Worm (Caenorhabditis elegans) whole organism, late embryonic: ENCODE results near the gene mrpl-22.

Experiments used
- C38D4.7 ChIP-seq: fragments of 200-800 bp; sonication (Bioruptor generic); optimal IDR thresholded peaks from 2 replicates; lab custom pipeline; 2018; ENCODE audit warnings: mild to moderate bottlenecking, missing genetic modification characterization, moderate library complexity, missing compliant biosample characterization
- F13H6.1 ChIP-seq: sonication (generic microtip); optimal IDR thresholded peaks from 2 replicates; lab custom pipeline; 2016; ENCODE audit warnings: missing genetic modification characterization, missing compliant biosample characterization
- K09A11.1 ChIP-seq: sonication (generic microtip); optimal IDR thresholded peaks from 2 replicates; lab custom pipeline; 2017; ENCODE audit warnings: antibody characterized with exemption, mild to moderate bottlenecking, missing genetic modification characterization, missing compliant biosample characterization; ENCODE audit not compliant: insufficient read depth
- Y22D7AL.16 ChIP-seq: sonication (generic microtip); optimal IDR thresholded peaks from 2 replicates; lab custom pipeline; 2016; ENCODE audit warnings: missing genetic modification characterization, missing compliant biosample characterization
- ama-1 ChIP-seq: fragments of 150-350 bp; optimal IDR thresholded peaks from 2 replicates; lab custom pipeline; 2014
- ceh-14 ChIP-seq: sonication (generic microtip); optimal IDR thresholded peaks from 2 replicates; lab custom pipeline; 2016; ENCODE audit warnings: missing genotype, missing genetic modification characterization, missing compliant biosample characterization
- ceh-18 ChIP-seq: sonication (generic microtip); optimal IDR thresholded peaks from 2 replicates; lab custom pipeline; 2016; ENCODE audit warnings: missing genetic modification characterization, missing compliant biosample characterization
- ceh-24 ChIP-seq: sonication (generic microtip); optimal IDR thresholded peaks from 2 replicates; lab custom pipeline; 2016; ENCODE audit warnings: mild to moderate bottlenecking, missing genetic modification characterization, missing compliant biosample characterization
- ceh-30 ChIP-seq: fragments of 150-350 bp; optimal IDR thresholded peaks from 2 replicates; lab custom pipeline; 2014; ENCODE audit warnings: missing biosample characterization, missing genetic modification characterization
- ceh-31 ChIP-seq: sonication (generic microtip); optimal IDR thresholded peaks from 2 replicates; lab custom pipeline; 2016; ENCODE audit warnings: missing genetic modification characterization, missing compliant biosample characterization
- dmd-4 ChIP-seq: sonication (generic microtip); optimal IDR thresholded peaks from 2 replicates; lab custom pipeline; 2016; ENCODE audit warnings: borderline replicate concordance, missing genetic modification characterization, missing compliant biosample characterization
- elt-4 ChIP-seq: sonication (generic microtip); optimal IDR thresholded peaks from 2 replicates; lab custom pipeline; 2016; ENCODE audit warnings: missing genetic modification characterization, missing compliant biosample characterization
- fax-1 ChIP-seq: sonication (generic microtip); optimal IDR thresholded peaks from 2 replicates; lab custom pipeline; 2016; ENCODE audit warnings: missing genotype, missing genetic modification characterization, missing compliant biosample characterization
- fkh-10 ChIP-seq: fragments of 150-350 bp; optimal IDR thresholded peaks from 2 replicates; lab custom pipeline; 2014; ENCODE audit warnings: missing biosample characterization, missing genetic modification reagents, missing genetic modification characterization
- fkh-6 ChIP-seq: sonication (generic microtip); optimal IDR thresholded peaks from 2 replicates; lab custom pipeline; 2016; ENCODE audit warnings: missing genetic modification characterization, missing compliant biosample characterization
- gmeb-2 ChIP-seq: sonication (generic microtip); optimal IDR thresholded peaks from 2 replicates; lab custom pipeline; 2016; ENCODE audit warnings: missing genetic modification characterization, inconsistent platforms, missing compliant biosample characterization
- hlh-13 ChIP-seq: fragments of 200-800 bp; sonication (Bioruptor generic); optimal IDR thresholded peaks from 2 replicates; lab custom pipeline; 2018; ENCODE audit warnings: mild to moderate bottlenecking, missing genetic modification characterization, missing compliant biosample characterization
- hlh-15 ChIP-seq: sonication (generic microtip); optimal IDR thresholded peaks from 2 replicates; lab custom pipeline; 2016; ENCODE audit warnings: missing genetic modification characterization, missing compliant biosample characterization
- hlh-30 ChIP-seq: sonication (generic microtip); optimal IDR thresholded peaks from 2 replicates; lab custom pipeline; 2017; ENCODE audit warnings: antibody characterized with exemption, missing genetic modification characterization, missing compliant biosample characterization; ENCODE audit not compliant: insufficient read depth
- lim-6 ChIP-seq: sonication (generic microtip); optimal IDR thresholded peaks from 2 replicates; lab custom pipeline; 2016; ENCODE audit warnings: missing genetic modification characterization, missing compliant biosample characterization
- madf-2 ChIP-seq: sonication (generic microtip); optimal IDR thresholded peaks from 2 replicates; lab custom pipeline; 2017; ENCODE audit warnings: missing genetic modification characterization, missing compliant biosample characterization
- nfya-1 ChIP-seq: sonication (generic microtip); optimal IDR thresholded peaks from 2 replicates; lab custom pipeline; 2017; ENCODE audit warnings: missing genetic modification characterization, mild to moderate bottlenecking, missing compliant biosample characterization, antibody characterized with exemption, moderate library complexity
- nhr-11 ChIP-seq: fragments of 150-350 bp; optimal IDR thresholded peaks from 2 replicates; lab custom pipeline; 2014; ENCODE audit warnings: missing biosample characterization, missing genetic modification characterization
- odd-2 ChIP-seq: sonication (generic microtip); optimal IDR thresholded peaks from 2 replicates; lab custom pipeline; 2017; ENCODE audit warnings: antibody characterized with exemption, mild to moderate bottlenecking, missing genetic modification characterization, missing compliant biosample characterization
- pat-9 ChIP-seq: fragments of 200-800 bp; sonication (Bioruptor generic); optimal IDR thresholded peaks from 2 replicates; lab custom pipeline; 2018; ENCODE audit warnings: mild to moderate bottlenecking, missing genetic modification characterization, moderate library complexity, missing compliant biosample characterization
- pqm-1 ChIP-seq: sonication (generic microtip); optimal IDR thresholded peaks from 2 replicates; lab custom pipeline; 2016; ENCODE audit warnings: missing genetic modification characterization, missing compliant biosample characterization
- ref-2 ChIP-seq: sonication (generic microtip); optimal IDR thresholded peaks from 2 replicates; lab custom pipeline; 2016; ENCODE audit warnings: missing genetic modification characterization, missing compliant biosample characterization
- rnt-1 ChIP-seq: sonication (generic microtip); optimal IDR thresholded peaks from 2 replicates; lab custom pipeline; 2016; ENCODE audit warnings: missing genetic modification characterization, missing compliant biosample characterization
- sdc-2 ChIP-seq: sonication (generic microtip); optimal IDR thresholded peaks from 2 replicates; lab custom pipeline; 2016; ENCODE audit warnings: missing genotype, missing genetic modification characterization, missing compliant biosample characterization
- tbx-7 ChIP-seq: sonication (generic microtip); optimal IDR thresholded peaks from 2 replicates; lab custom pipeline; 2016; ENCODE audit warnings: missing genotype, missing genetic modification characterization, missing compliant biosample characterization
- unc-3 ChIP-seq, 2 experiments: fragments of 200-800 bp in 1 of 2; sonication (Bioruptor generic) in 1 of 2; sonication (generic microtip) in 1 of 2; conservative IDR thresholded peaks in 1 of 2; optimal IDR thresholded peaks in 1 of 2; 2 replicates each; pipeline versions ENCODE4 v1.3.6 to Lab custom; 2016 to 2022; ENCODE audit warnings: missing compliant biosample characterization in 2 of 2, missing genetic modification characterization in 2 of 2, missing genetic modification reagents in 1 of 2
- unc-42 ChIP-seq: sonication (generic microtip); optimal IDR thresholded peaks from 2 replicates; lab custom pipeline; 2016; ENCODE audit warnings: missing genotype, missing genetic modification characterization, missing compliant biosample characterization
- unc-55 ChIP-seq: sonication (generic microtip); optimal IDR thresholded peaks from 2 replicates; lab custom pipeline; 2017; ENCODE audit warnings: missing biosample characterization, missing genetic modification reagents, missing genetic modification characterization

mrpl-22 gene

ce11 chrIII:10599699-10600098 lies 15.6 kb upstream of the mrpl-22 start:
- TF ChIP-seq unc-42 (tag; lab: Kevin White, UChicago) (peak; percentile 34), ceh-18 (tag; lab: Kevin White, UChicago) (peak; percentile 5), Y22D7AL.16 (tag; lab: Kevin White, UChicago) (no peak), unc-3 (GFP tag; conservative IDR thresholded peaks at IDR 0.05; lab: Robert Waterston, UW) (no peak), unc-3 (tag; optimal IDR thresholded peaks at IDR 0.05; lab: Kevin White, UChicago) (no peak), hlh-30 (peak; percentile 98), ceh-14 (peak; percentile 4), hlh-15 (tag; lab: Kevin White, UChicago) (no peak), gmeb-2 (tag; lab: Kevin White, UChicago) (no peak), nfya-1 (peak; percentile 11), ceh-31 (tag; lab: Kevin White, UChicago) (peak; percentile 45), F13H6.1 (tag; lab: Kevin White, UChicago) (no peak), ceh-24 (no peak)

DNA sequence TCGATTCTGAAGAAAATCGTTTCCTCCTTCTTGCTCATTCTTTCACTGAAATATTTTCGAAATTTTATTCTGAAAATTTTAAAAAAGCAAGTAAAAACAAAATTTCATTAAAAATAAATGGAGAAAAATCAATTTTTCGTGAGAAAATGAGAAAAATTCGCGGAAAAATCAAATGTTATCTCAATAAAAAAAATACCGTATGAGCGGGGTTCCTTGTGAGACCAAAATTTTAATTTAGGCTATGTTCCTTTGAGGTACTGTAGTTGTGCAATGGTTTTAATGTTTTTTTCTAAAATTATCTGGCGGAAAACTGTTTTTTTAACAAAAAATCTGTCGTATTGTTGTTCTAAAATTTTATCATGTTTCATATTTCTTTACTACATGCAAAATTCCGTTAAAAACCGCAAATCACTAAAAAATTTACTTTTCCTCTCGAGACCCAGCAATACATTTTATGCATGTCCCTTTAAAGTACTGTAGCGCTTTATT lies 15.1 kb upstream of the mrpl-22 start, which contains the start of gene epg-6:
Gene epg-6 (minus strand): TSS at position 51 of the 489 bp plus-strand sequence.
- TF ChIP-seq sdc-2 (no peak), tbx-7 (tag; lab: Kevin White, UChicago) (no peak), odd-2 (tag; lab: Kevin White, UChicago) (no peak), ceh-31 (tag; lab: Kevin White, UChicago) (no peak), ceh-30 (tag; lab: Kevin White, UChicago) (no peak), pqm-1 (tag; lab: Kevin White, UChicago) (no peak), ref-2 (no peak), dmd-4 (tag; lab: Kevin White, UChicago) (no peak)

DNA sequence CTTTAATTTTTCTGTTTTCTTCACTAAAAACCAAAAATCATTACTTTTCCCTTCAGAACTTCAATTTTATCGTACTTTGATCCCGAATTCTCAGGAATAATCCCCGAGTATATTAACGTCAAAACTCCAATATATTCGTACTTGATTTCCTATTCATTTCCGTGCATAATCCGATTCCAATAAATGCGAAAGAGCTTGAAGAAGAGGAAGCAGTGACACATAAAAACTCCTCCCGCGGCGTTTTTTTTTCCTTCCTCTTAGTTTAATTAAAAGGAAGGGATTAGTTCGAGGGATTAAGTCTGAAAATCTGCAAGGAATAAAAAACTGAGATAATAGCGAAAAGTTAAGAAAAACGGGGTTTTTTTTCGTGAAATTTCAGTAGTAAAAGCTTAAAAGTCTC lies 14.4 kb upstream of the mrpl-22 start:
- no peak for TF ChIP-seq pat-9
- no peak for TF ChIP-seq rnt-1
- TF ChIP-seq fkh-10, result no peak
- TF ChIP-seq nhr-11, result no peak
- TF ChIP-seq elt-4 (tag; lab: Kevin White, UChicago), result no peak
- TF ChIP-seq lim-6 (tag; lab: Kevin White, UChicago), result no peak
- TF ChIP-seq C38D4.7 (GFP tag; lab: Kevin White, UChicago), result no peak
- no peak for TF ChIP-seq hlh-13 (GFP tag; lab: Kevin White, UChicago)
- TF ChIP-seq unc-42 (tag; lab: Kevin White, UChicago), result no peak
- no peak for TF ChIP-seq ceh-31 (tag; lab: Kevin White, UChicago)
- no peak for TF ChIP-seq K09A11.1 (tag; lab: Kevin White, UChicago)
- TF ChIP-seq ceh-18 (tag; lab: Kevin White, UChicago), result no peak
- TF ChIP-seq fkh-6 (tag; lab: Kevin White, UChicago), result no peak
- TF ChIP-seq, all 69 proteins: peak for 0

- TF ChIP-seq dmd-4 (tag; lab: Kevin White, UChicago), result no peak
- no peak for TF ChIP-seq ceh-30 (tag; lab: Kevin White, UChicago)
- TF ChIP-seq ama-1 (lab: Kevin White, UChicago), result no peak
- TF ChIP-seq tbx-7 (tag; lab: Kevin White, UChicago), result no peak
Measured at ce11 chrIII:10603248-10603647, 12.0 kb upstream of the mrpl-22 start, which contains the start of gene Y39A1A.2. TSS of gene Y39A1A.2 (minus strand) at chrIII:10603566.

DNA sequence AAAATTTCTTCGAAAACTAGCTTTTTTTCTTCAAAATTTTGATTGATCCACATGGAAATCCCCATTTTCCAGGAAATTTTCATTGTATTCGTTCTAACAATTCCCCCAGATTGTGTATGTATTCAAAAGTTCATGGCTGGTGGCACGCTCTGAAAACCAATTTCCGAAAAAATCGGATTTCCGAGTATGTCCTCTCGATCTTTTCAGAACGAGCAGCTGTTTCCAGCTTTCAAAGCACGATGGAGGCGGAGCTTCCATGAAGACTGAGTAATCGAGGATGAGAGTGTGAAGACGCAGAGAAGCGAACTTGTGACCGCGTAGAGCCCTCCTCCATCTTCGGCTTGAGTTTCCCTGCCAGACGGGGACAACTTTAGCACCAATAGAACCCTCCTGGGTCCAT lies 10.9 kb upstream of the mrpl-22 start:
- TF ChIP-seq odd-2 (tag; lab: Kevin White, UChicago) (no peak), hlh-30 (peak; percentile 10), madf-2 (tag; lab: Kevin White, UChicago) (no peak)

ce11 chrIII:10605049-10605448 lies 10.2 kb upstream of the mrpl-22 start, which contains the start of gene rabx-5:
TSS of gene rabx-5 (plus strand) at chrIII:10605349.
- TF ChIP-seq nhr-11 (no peak), F13H6.1 (tag; lab: Kevin White, UChicago) (no peak), fax-1 (tag; lab: Kevin White, UChicago) (no peak), fkh-10 (no peak), unc-55 (no peak), hlh-30 (no peak), madf-2 (tag; lab: Kevin White, UChicago) (no peak)
